Worm (Caenorhabditis elegans) whole organism, young adult: ENCODE results near the gene cut-2.

Source experiments
- D2030.7 ChIP-seq: fragments of 200-800 bp; sonication (Bioruptor generic); IDR thresholded peaks from 2 replicates; pipeline ENCODE4 v1.3.6; 2022; ENCODE audit warnings: missing genetic modification reagents, missing genetic modification characterization, missing compliant biosample characterization
- F33H1.4 ChIP-seq: fragments of 200-800 bp; sonication (Bioruptor generic); IDR thresholded peaks from 2 replicates; pipeline ENCODE4 v1.3.6; 2022; ENCODE audit warnings: missing genetic modification reagents, missing genetic modification characterization, missing compliant biosample characterization
- F39B2.1 ChIP-seq: fragments of 200-800 bp; sonication (Bioruptor generic); IDR thresholded peaks from 2 replicates; pipeline ENCODE4 v1.3.6; 2022; ENCODE audit warnings: missing genetic modification reagents, missing genetic modification characterization, missing compliant biosample characterization
- F52B5.7 ChIP-seq: sonication (generic microtip); optimal IDR thresholded peaks from 2 replicates; lab custom pipeline; 2016; ENCODE audit warnings: mild to moderate bottlenecking, missing genetic modification characterization, missing compliant biosample characterization
- F55B11.4 ChIP-seq: sonication (generic microtip); optimal IDR thresholded peaks from 2 replicates; lab custom pipeline; 2016; ENCODE audit warnings: missing compliant biosample characterization, missing genetic modification characterization, borderline replicate concordance; ENCODE audit not compliant: insufficient read depth
- F57A8.1 ChIP-seq: fragments of 200-800 bp; sonication (Bioruptor generic); optimal IDR thresholded peaks from 2 replicates; lab custom pipeline; 2018; ENCODE audit warnings: mild to moderate bottlenecking, missing genetic modification characterization, moderate library complexity, missing compliant biosample characterization
- K11D2.4 ChIP-seq: fragments of 200-800 bp; sonication (Bioruptor generic); IDR thresholded peaks from 2 replicates; pipeline ENCODE4 v1.3.6; 2022; ENCODE audit warnings: missing genetic modification reagents, missing genetic modification characterization, missing compliant biosample characterization
- T07F8.4 ChIP-seq: sonication (generic microtip); optimal IDR thresholded peaks from 2 replicates; lab custom pipeline; 2016; ENCODE audit warnings: mild to moderate bottlenecking, missing genetic modification characterization, moderate library complexity, missing compliant biosample characterization
- Y53G8AR.9 ChIP-seq: fragments of 200-800 bp; sonication (Bioruptor generic); conservative IDR thresholded peaks from 2 replicates; pipeline ENCODE4 v1.3.6; 2022; ENCODE audit warnings: missing genetic modification reagents, missing genetic modification characterization, missing compliant biosample characterization
- Y56A3A.18 ChIP-seq: fragments of 200-800 bp; sonication (Bioruptor generic); IDR thresholded peaks from 2 replicates; pipeline ENCODE4 v1.3.6; 2022; ENCODE audit warnings: missing genetic modification reagents, missing genetic modification characterization, missing compliant biosample characterization
- Y79H2A.3 ChIP-seq: fragments of 200-800 bp; sonication (Bioruptor generic); conservative IDR thresholded peaks from 2 replicates; pipeline ENCODE4 v1.3.6; 2022; ENCODE audit warnings: missing genetic modification reagents, missing genetic modification characterization, missing compliant biosample characterization
- ZK185.1 ChIP-seq: sonication (generic microtip); optimal IDR thresholded peaks from 2 replicates; lab custom pipeline; 2016; ENCODE audit warnings: mild to moderate bottlenecking, missing genetic modification characterization, missing compliant biosample characterization; ENCODE audit not compliant: poor library complexity, severe bottlenecking
- ama-1 ChIP-seq, 3 experiments: fragments of 150-350 bp in 1 of 3; sonication (generic microtip) in 2 of 3; optimal IDR thresholded peaks; 2 replicates each; lab custom pipeline; 2014 to 2018; ENCODE audit warnings: missing biosample characterization in 2 of 3, missing genetic modification characterization in 2 of 3, missing genetic modification reagents in 2 of 3
- aptf-3 ChIP-seq: fragments of 200-800 bp; sonication (Bioruptor generic); IDR thresholded peaks from 2 replicates; pipeline ENCODE4 v1.3.6; 2022; ENCODE audit warnings: missing genetic modification characterization, missing compliant biosample characterization
- atf-7 ChIP-seq: sonication (generic microtip); optimal IDR thresholded peaks from 2 replicates; lab custom pipeline; 2017; ENCODE audit warnings: mild to moderate bottlenecking, missing genetic modification characterization, missing compliant biosample characterization
- athp-1 ChIP-seq: sonication (generic microtip); optimal IDR thresholded peaks from 2 replicates; lab custom pipeline; 2017; ENCODE audit warnings: mild to moderate bottlenecking, missing genetic modification characterization, missing compliant biosample characterization
- attf-3 ChIP-seq: fragments of 200-800 bp; sonication (Bioruptor generic); conservative IDR thresholded peaks from 2 replicates; pipeline ENCODE4 v1.3.6; 2022; ENCODE audit warnings: missing genetic modification reagents, missing genetic modification characterization, missing compliant biosample characterization
- chd-7 ChIP-seq: sonication (generic microtip); optimal IDR thresholded peaks from 2 replicates; lab custom pipeline; 2016; ENCODE audit warnings: mild to moderate bottlenecking, missing genetic modification characterization, moderate library complexity, missing compliant biosample characterization
- die-1 ChIP-seq: sonication (generic microtip); optimal IDR thresholded peaks from 2 replicates; lab custom pipeline; 2016; ENCODE audit warnings: missing genotype, mild to moderate bottlenecking, missing genetic modification characterization, missing compliant biosample characterization
- efl-1 ChIP-seq: fragments of 150-350 bp; optimal IDR thresholded peaks from 2 replicates; lab custom pipeline; 2014; ENCODE audit warnings: missing biosample characterization, missing genetic modification reagents, missing genetic modification characterization
- ets-4 ChIP-seq: fragments of 200-800 bp; sonication (Bioruptor generic); optimal IDR thresholded peaks from 2 replicates; lab custom pipeline; 2018; ENCODE audit warnings: mild to moderate bottlenecking, missing genetic modification characterization, missing compliant biosample characterization
- gei-17 ChIP-seq: fragments of 200-800 bp; sonication (Bioruptor generic); optimal IDR thresholded peaks from 2 replicates; lab custom pipeline; 2018; ENCODE audit warnings: mild to moderate bottlenecking, missing genetic modification characterization, missing compliant biosample characterization
- hrde-1 ChIP-seq: sonication (generic microtip); optimal IDR thresholded peaks from 2 replicates; lab custom pipeline; 2016; ENCODE audit warnings: missing genetic modification characterization, mild to moderate bottlenecking, missing compliant biosample characterization, moderate library complexity, missing genotype, missing genetic modification reagents, borderline replicate concordance
- lag-1 ChIP-seq: fragments of 200-800 bp; sonication (Bioruptor generic); IDR thresholded peaks from 2 replicates; pipeline ENCODE4 v1.3.6; 2022; ENCODE audit warnings: missing genetic modification reagents, missing genetic modification characterization, missing compliant biosample characterization
- lin-26 ChIP-seq: fragments of 200-800 bp; sonication (Bioruptor generic); IDR thresholded peaks from 2 replicates; pipeline ENCODE4 v1.3.6; 2022; ENCODE audit warnings: missing genetic modification reagents, missing genetic modification characterization, missing compliant biosample characterization
- lin-40 ChIP-seq: sonication (generic microtip); optimal IDR thresholded peaks from 2 replicates; lab custom pipeline; 2016; ENCODE audit warnings: missing genetic modification characterization, mild to moderate bottlenecking, missing compliant biosample characterization, missing genotype, missing genetic modification reagents
- lsl-1 ChIP-seq: fragments of 200-800 bp; sonication (Bioruptor generic); optimal IDR thresholded peaks from 2 replicates; lab custom pipeline; 2018; ENCODE audit warnings: mild to moderate bottlenecking, missing genetic modification characterization, moderate library complexity, missing compliant biosample characterization
- madf-3 ChIP-seq: fragments of 200-800 bp; sonication (Bioruptor generic); IDR thresholded peaks from 2 replicates; pipeline ENCODE4 v1.3.6; 2022; ENCODE audit warnings: missing genetic modification reagents, missing genetic modification characterization, missing compliant biosample characterization
- madf-6 ChIP-seq: fragments of 200-800 bp; sonication (Bioruptor generic); IDR thresholded peaks from 2 replicates; pipeline ENCODE4 v1.3.6; 2022; ENCODE audit warnings: missing genetic modification reagents, missing genetic modification characterization, missing compliant biosample characterization
- madf-8 ChIP-seq: fragments of 200-800 bp; sonication (Bioruptor generic); conservative IDR thresholded peaks from 2 replicates; pipeline ENCODE4 v1.3.6; 2022; ENCODE audit warnings: missing genetic modification reagents, missing genetic modification characterization, missing compliant biosample characterization
- mel-28 ChIP-seq: sonication (generic microtip); optimal IDR thresholded peaks from 2 replicates; lab custom pipeline; 2016; ENCODE audit warnings: borderline replicate concordance, mild to moderate bottlenecking, missing genetic modification characterization, missing compliant biosample characterization
- mes-4 ChIP-seq: sonication (generic microtip); optimal IDR thresholded peaks from 2 replicates; lab custom pipeline; 2016; ENCODE audit warnings: missing genotype, missing genetic modification characterization, missing compliant biosample characterization
- nfya-2 ChIP-seq: fragments of 200-800 bp; sonication (Bioruptor generic); IDR thresholded peaks from 2 replicates; pipeline ENCODE4 v1.3.6; 2022; ENCODE audit warnings: missing genetic modification reagents, missing genetic modification characterization, missing compliant biosample characterization
- nhr-80 ChIP-seq: sonication (generic microtip); optimal IDR thresholded peaks from 2 replicates; lab custom pipeline; 2016; ENCODE audit warnings: missing genetic modification characterization, missing compliant biosample characterization
- nhr-90 ChIP-seq: sonication (generic microtip); optimal IDR thresholded peaks from 2 replicates; lab custom pipeline; 2016; ENCODE audit warnings: missing genotype, mild to moderate bottlenecking, missing genetic modification characterization, missing compliant biosample characterization
- pbrm-1 ChIP-seq: fragments of 200-800 bp; sonication (Bioruptor generic); IDR thresholded peaks from 2 replicates; pipeline ENCODE4 v1.3.6; 2022; ENCODE audit warnings: missing genetic modification reagents, missing genetic modification characterization, missing compliant biosample characterization
- repo-1 ChIP-seq: sonication (generic microtip); optimal IDR thresholded peaks from 2 replicates; lab custom pipeline; 2017; ENCODE audit warnings: mild to moderate bottlenecking, missing genetic modification characterization, missing compliant biosample characterization
- snpc-3.4 ChIP-seq: sonication (generic microtip); optimal IDR thresholded peaks from 2 replicates; lab custom pipeline; 2017; ENCODE audit warnings: missing genetic modification characterization, mild to moderate bottlenecking, missing compliant biosample characterization, antibody characterized with exemption, moderate library complexity, missing genotype, missing genetic modification reagents
- tbx-9 ChIP-seq: sonication (generic microtip); optimal IDR thresholded peaks from 2 replicates; lab custom pipeline; 2016; ENCODE audit warnings: borderline replicate concordance, missing genetic modification characterization, inconsistent platforms, missing compliant biosample characterization
- tlf-1 ChIP-seq: fragments of 200-800 bp; sonication (Bioruptor generic); optimal IDR thresholded peaks from 2 replicates; lab custom pipeline; 2018; ENCODE audit warnings: mild to moderate bottlenecking, missing genetic modification characterization, missing compliant biosample characterization
- unc-130 ChIP-seq: sonication (generic microtip); optimal IDR thresholded peaks from 2 replicates; lab custom pipeline; 2016; ENCODE audit warnings: missing genetic modification reagents, missing genetic modification characterization, missing compliant biosample characterization
- xnd-1 ChIP-seq: sonication (generic microtip); optimal IDR thresholded peaks from 2 replicates; lab custom pipeline; 2016; ENCODE audit warnings: missing genotype, missing genetic modification reagents, missing genetic modification characterization, missing compliant biosample characterization
- zfh-2 ChIP-seq: fragments of 200-800 bp; sonication (Bioruptor generic); conservative IDR thresholded peaks from 2 replicates; pipeline ENCODE4 v1.3.6; 2022; ENCODE audit warnings: missing genetic modification reagents, missing genetic modification characterization, missing compliant biosample characterization

The cut-2 gene

DNA sequence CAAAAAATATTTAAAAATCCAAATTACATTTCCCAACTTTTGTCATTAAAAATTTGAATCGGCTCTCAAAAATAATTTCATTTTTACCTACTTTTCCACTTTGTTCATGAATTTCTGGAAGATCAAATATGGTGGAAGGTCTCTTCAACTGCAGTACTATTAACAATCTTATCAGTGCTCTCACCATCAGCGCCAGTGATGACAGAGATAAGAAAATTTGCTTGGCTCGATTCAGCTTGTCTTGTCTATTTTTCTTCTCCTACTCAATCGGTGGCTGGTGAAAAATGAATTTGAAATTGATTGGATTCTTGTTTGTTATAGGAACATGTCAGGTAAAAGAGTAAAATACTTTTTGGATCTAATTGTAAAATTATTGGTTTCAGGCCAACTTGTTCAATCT, 33.8 kb upstream of the cut-2 start, which contains the start of gene cpz-2:
cpz-2 (plus strand) TSS at position 210 of the 400 bp plus-strand sequence.
- TF ChIP-seq nhr-80 (tag; lab: Kevin White, UChicago) (peak; percentile 74), madf-8 (GFP tag; lab: Robert Waterston, UW) (no peak)

DNA sequence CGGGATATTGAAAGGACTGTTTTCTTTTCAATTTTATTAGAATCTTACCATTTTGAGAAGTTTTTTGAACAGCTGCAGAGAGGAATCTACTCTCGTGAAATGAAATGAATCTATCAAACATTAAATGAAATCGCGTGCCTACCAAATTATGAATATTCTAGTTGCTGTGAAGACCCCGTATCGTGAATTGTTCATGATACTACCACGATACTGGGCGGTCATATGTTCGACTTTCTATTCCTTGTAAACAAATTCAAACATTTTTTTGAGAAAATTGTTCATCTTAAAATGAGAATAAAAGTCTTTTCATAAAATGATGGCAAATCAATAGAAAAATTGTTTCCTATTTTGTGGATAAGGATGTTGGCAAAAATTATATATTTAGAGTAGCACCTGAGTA, 29.0 kb upstream of the cut-2 start, which contains the start of gene gcy-34:
gcy-34 (minus strand) TSS at position 101 of the 400 bp plus-strand sequence.
- TF ChIP-seq Y53G8AR.9 (GFP tag; lab: Robert Waterston, UW) (no peak), nhr-90 (no peak), hrde-1 (tag; lab: Kevin White, UChicago) (no peak), lag-1 (GFP tag; lab: Robert Waterston, UW) (no peak), tbx-9 (tag; lab: Kevin White, UChicago) (no peak), snpc-3.4 (tag; lab: Kevin White, UChicago) (no peak), aptf-3 (no peak), lin-26 (no peak), xnd-1 (no peak), zfh-2 (GFP tag; lab: Robert Waterston, UW) (no peak), gei-17 (GFP tag; lab: Kevin White, UChicago) (no peak)

DNA sequence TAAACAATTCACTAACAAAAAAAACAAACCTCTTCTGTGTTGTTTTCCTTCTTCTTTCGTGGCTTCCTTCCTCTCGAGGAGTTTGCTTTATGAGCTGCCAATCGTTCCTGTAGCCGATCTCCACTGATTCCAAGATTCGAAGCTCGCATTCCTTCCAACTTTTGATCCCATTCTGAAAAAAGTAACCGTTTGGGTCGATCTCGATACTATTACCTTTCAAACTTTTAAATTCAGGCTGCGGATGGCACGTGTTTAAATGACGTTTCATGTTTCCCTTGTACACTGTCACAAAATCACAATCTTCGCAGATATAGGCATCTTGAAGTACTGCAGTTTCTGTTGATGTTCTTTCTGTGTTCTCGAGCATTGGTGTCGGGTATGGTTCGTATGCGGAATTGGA, 27.3 kb upstream of the cut-2 start:
- TF ChIP-seq madf-3 (GFP tag; lab: Robert Waterston, UW): no peak
- no peak for TF ChIP-seq repo-1
- no peak for TF ChIP-seq athp-1 (tag; lab: Kevin White, UChicago)
- TF ChIP-seq attf-3: no peak
- no peak for TF ChIP-seq ZK185.1 (tag; lab: Kevin White, UChicago)
- no peak for TF ChIP-seq lsl-1 (GFP tag; lab: Kevin White, UChicago)
- TF ChIP-seq nhr-90: no peak
- no peak for TF ChIP-seq Y56A3A.18 (GFP tag; lab: Robert Waterston, UW)
- no peak for TF ChIP-seq die-1 (tag; lab: Kevin White, UChicago)
- TF ChIP-seq F52B5.7 (tag; lab: Kevin White, UChicago): no peak
- no peak for TF ChIP-seq atf-7 (tag; lab: Kevin White, UChicago)
- no peak for TF ChIP-seq K11D2.4 (GFP tag; lab: Robert Waterston, UW)
- TF ChIP-seq hrde-1 (tag; lab: Kevin White, UChicago): no peak

DNA sequence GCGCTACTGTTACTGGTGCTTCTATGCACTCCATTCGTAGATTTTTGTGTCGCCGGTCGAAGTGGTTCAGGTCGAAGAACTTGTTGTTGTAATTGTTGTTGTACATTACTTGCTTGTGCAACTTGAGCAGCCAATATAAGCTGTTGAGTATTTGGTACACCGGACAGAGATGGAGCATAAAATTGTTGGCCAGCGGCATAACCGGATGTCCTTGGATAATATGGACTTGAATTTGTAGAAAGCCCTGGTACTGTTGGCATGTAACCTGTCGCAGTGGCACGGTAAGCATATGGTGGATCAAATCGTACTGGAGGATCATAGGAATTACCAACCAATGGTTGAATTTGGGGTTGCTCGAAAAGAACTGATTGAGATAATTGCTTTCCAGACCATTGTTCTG, 25.8 kb upstream of the cut-2 start:
- TF ChIP-seq lin-40 (tag; lab: Kevin White, UChicago) (no peak), F39B2.1 (GFP tag; lab: Robert Waterston, UW) (no peak), F33H1.4 (GFP tag; lab: Robert Waterston, UW) (no peak), ets-4 (GFP tag; lab: Kevin White, UChicago) (no peak), mes-4 (tag; lab: Kevin White, UChicago) (no peak), ama-1 (optimal IDR thresholded peaks at IDR 0.05; lab: Kevin White, UChicago) (no peak), ama-1 (GFP tag; optimal IDR thresholded peaks at IDR 0.05; lab: Kevin White, UChicago) (no peak), D2030.7 (GFP tag; lab: Robert Waterston, UW) (no peak), Y79H2A.3 (GFP tag; lab: Robert Waterston, UW) (no peak), pbrm-1 (GFP tag; lab: Robert Waterston, UW) (no peak), mel-28 (tag; lab: Kevin White, UChicago) (no peak), chd-7 (tag; lab: Kevin White, UChicago) (no peak), tlf-1 (no peak), efl-1 (GFP tag; lab: Kevin White, UChicago) (no peak), unc-130 (GFP tag; lab: Kevin White, UChicago) (no peak), madf-6 (GFP tag; lab: Robert Waterston, UW) (no peak), F55B11.4 (tag; lab: Kevin White, UChicago) (no peak), nfya-2 (GFP tag; lab: Robert Waterston, UW) (no peak), T07F8.4 (tag; lab: Kevin White, UChicago) (no peak), madf-3 (GFP tag; lab: Robert Waterston, UW) (no peak), F57A8.1 (no peak)
